Worm (Caenorhabditis elegans) whole organism, L4 larva: Measurements from ENCODE around the gene B0554.2.

ENCODE experiments used
- D1046.2 ChIP-seq: fragments of 200-800 bp; sonication (Bioruptor generic); IDR thresholded peaks from 2 replicates; pipeline ENCODE4 v1.3.6; 2022; ENCODE audit warnings: missing genetic modification characterization, missing compliant biosample characterization
- F37D6.2 ChIP-seq: sonication (generic microtip); optimal IDR thresholded peaks from 2 replicates; lab custom pipeline; 2016; ENCODE audit warnings: mild to moderate bottlenecking, missing genetic modification characterization, missing compliant biosample characterization
- R02D3.7 ChIP-seq: fragments of 150-350 bp; sonication (generic microtip); optimal IDR thresholded peaks from 3 replicates; lab custom pipeline; 2014; ENCODE audit warnings: missing biosample characterization, missing genetic modification characterization
- T26A8.4 ChIP-seq: fragments of 200-800 bp; sonication (Bioruptor generic); IDR thresholded peaks from 2 replicates; pipeline ENCODE4 v1.3.6; 2022; ENCODE audit warnings: missing genetic modification characterization, missing compliant biosample characterization
- Y48G9A.11 ChIP-seq: fragments of 200-800 bp; sonication (Bioruptor generic); IDR thresholded peaks from 2 replicates; pipeline ENCODE4 v1.3.6; 2022; ENCODE audit warnings: missing genetic modification reagents, missing genetic modification characterization, missing compliant biosample characterization
- ZK337.2 ChIP-seq: fragments of 200-800 bp; sonication (Bioruptor generic); IDR thresholded peaks from 2 replicates; pipeline ENCODE4 v1.3.6; 2022; ENCODE audit warnings: missing genetic modification reagents, missing genetic modification characterization, missing compliant biosample characterization
- aha-1 ChIP-seq: fragments of 150-350 bp; peaks from one replicate; lab custom pipeline; 2014; ENCODE audit warnings: missing biosample characterization, missing genetic modification characterization
- ama-1 ChIP-seq: fragments of 150-350 bp; optimal IDR thresholded peaks from 2 replicates; lab custom pipeline; 2014; ENCODE audit warnings: inconsistent platforms, mixed read lengths
- attf-4 ChIP-seq: sonication (generic microtip); optimal IDR thresholded peaks from 3 replicates; lab custom pipeline; 2017; ENCODE audit warnings: missing biosample characterization, missing genetic modification characterization
- ctbp-1 ChIP-seq: fragments of 200-800 bp; sonication (Bioruptor generic); IDR thresholded peaks from 2 replicates; pipeline ENCODE4 v1.3.6; 2022; ENCODE audit warnings: missing genetic modification reagents, missing genetic modification characterization, missing compliant biosample characterization
- daf-12 ChIP-seq: fragments of 150-350 bp; optimal IDR thresholded peaks from 2 replicates; lab custom pipeline; 2014; ENCODE audit warnings: missing biosample characterization, missing genetic modification reagents, missing genetic modification characterization
- dmd-8 ChIP-seq: fragments of 200-800 bp; sonication (Bioruptor generic); IDR thresholded peaks from 2 replicates; pipeline ENCODE4 v1.3.6; 2022; ENCODE audit warnings: missing genetic modification characterization, missing compliant biosample characterization
- dmd-9 ChIP-seq: fragments of 200-800 bp; sonication (Bioruptor generic); IDR thresholded peaks from 2 replicates; pipeline ENCODE4 v1.3.6; 2022; ENCODE audit warnings: missing genetic modification reagents, missing genetic modification characterization, missing compliant biosample characterization
- duxl-1 ChIP-seq: sonication (generic microtip); optimal IDR thresholded peaks from 2 replicates; lab custom pipeline; 2016; ENCODE audit warnings: mild to moderate bottlenecking, missing genetic modification characterization, moderate library complexity, missing compliant biosample characterization; ENCODE audit not compliant: poor library complexity
- dve-1 ChIP-seq: sonication (generic microtip); optimal IDR thresholded peaks from 2 replicates; lab custom pipeline; 2017; ENCODE audit warnings: antibody characterized with exemption, mild to moderate bottlenecking, missing genetic modification characterization, missing compliant biosample characterization; ENCODE audit not compliant: insufficient read depth
- fkh-10 ChIP-seq: fragments of 150-350 bp; optimal IDR thresholded peaks from 2 replicates; lab custom pipeline; 2014; ENCODE audit warnings: missing biosample characterization, missing genetic modification reagents, missing genetic modification characterization
- fos-1 ChIP-seq: fragments of 150-350 bp; optimal IDR thresholded peaks from 2 replicates; lab custom pipeline; 2014; ENCODE audit warnings: missing biosample characterization, missing genetic modification characterization
- gei-8 ChIP-seq: fragments of 200-800 bp; sonication (Bioruptor generic); optimal IDR thresholded peaks from 2 replicates; lab custom pipeline; 2018; ENCODE audit warnings: mild to moderate bottlenecking, missing genetic modification characterization, missing compliant biosample characterization
- hif-1 ChIP-seq, 2 experiments: sonication (generic microtip); optimal IDR thresholded peaks; 2 replicates each; lab custom pipeline; 2016 to 2017; ENCODE audit warnings: missing compliant biosample characterization in 2 of 2, missing genetic modification characterization in 2 of 2, missing genetic modification reagents in 2 of 2, missing genotype in 2 of 2, mild to moderate bottlenecking in 1 of 2
- hlh-11 ChIP-seq: fragments of 200-800 bp; sonication (Bioruptor generic); optimal IDR thresholded peaks from 2 replicates; lab custom pipeline; 2018; ENCODE audit warnings: mild to moderate bottlenecking, missing genetic modification characterization, missing compliant biosample characterization
- jun-1 ChIP-seq: fragments of 150-350 bp; optimal IDR thresholded peaks from 2 replicates; lab custom pipeline; 2014; ENCODE audit warnings: missing biosample characterization, missing genetic modification reagents, missing genetic modification characterization
- lim-7 ChIP-seq: fragments of 200-800 bp; sonication (Bioruptor generic); IDR thresholded peaks from 2 replicates; pipeline ENCODE4 v1.3.6; 2022; ENCODE audit warnings: missing genetic modification characterization, missing compliant biosample characterization
- lin-13 ChIP-seq: fragments of 150-350 bp; optimal IDR thresholded peaks from 2 replicates; lab custom pipeline; 2014; ENCODE audit warnings: missing biosample characterization, missing genetic modification reagents, missing genetic modification characterization
- mep-1 ChIP-seq: fragments of 150-350 bp; sonication (generic microtip); optimal IDR thresholded peaks from 3 replicates; lab custom pipeline; 2014; ENCODE audit warnings: missing biosample characterization, missing genetic modification characterization
- mes-2 ChIP-seq: sonication (generic microtip); optimal IDR thresholded peaks from 2 replicates; lab custom pipeline; 2016; ENCODE audit warnings: missing genotype, mild to moderate bottlenecking, missing genetic modification characterization, missing compliant biosample characterization; ENCODE audit not compliant: poor library complexity, severe bottlenecking
- mxl-2 ChIP-seq: fragments of 200-800 bp; sonication (Bioruptor generic); conservative IDR thresholded peaks from 2 replicates; pipeline ENCODE4 v1.3.6; 2022; ENCODE audit warnings: missing genetic modification reagents, missing genetic modification characterization, missing compliant biosample characterization
- mxl-3 ChIP-seq: fragments of 200-800 bp; sonication (Bioruptor generic); optimal IDR thresholded peaks from 2 replicates; lab custom pipeline; 2018; ENCODE audit warnings: mild to moderate bottlenecking, missing genetic modification characterization, missing compliant biosample characterization
- nhr-10 ChIP-seq: fragments of 150-350 bp; optimal IDR thresholded peaks from 2 replicates; lab custom pipeline; 2014; ENCODE audit warnings: missing biosample characterization, missing genetic modification characterization
- nhr-102 ChIP-seq: sonication (generic microtip); optimal IDR thresholded peaks from 2 replicates; lab custom pipeline; 2016; ENCODE audit warnings: mild to moderate bottlenecking, missing genetic modification characterization, moderate library complexity, missing compliant biosample characterization
- nhr-11 ChIP-seq: fragments of 150-350 bp; optimal IDR thresholded peaks from 2 replicates; lab custom pipeline; 2014; ENCODE audit warnings: missing biosample characterization, missing genetic modification characterization
- nhr-41 ChIP-seq: fragments of 200-800 bp; sonication (Bioruptor generic); IDR thresholded peaks from 2 replicates; pipeline ENCODE4 v1.3.6; 2022; ENCODE audit warnings: missing genetic modification reagents, missing genetic modification characterization, missing compliant biosample characterization
- nhr-42 ChIP-seq: fragments of 200-800 bp; sonication (Bioruptor generic); IDR thresholded peaks from 2 replicates; pipeline ENCODE4 v1.3.6; 2022; ENCODE audit warnings: missing genetic modification characterization, missing compliant biosample characterization
- pha-4 ChIP-seq, 2 experiments: fragments of 150-350 bp in 1 of 2; fragments of 200-800 bp in 1 of 2; sonication (Bioruptor generic) in 1 of 2; IDR thresholded peaks in 1 of 2; optimal IDR thresholded peaks in 1 of 2; 2 replicates each; pipeline versions ENCODE4 v1.3.6 to Lab custom; 2014 to 2022; ENCODE audit warnings: missing genetic modification characterization in 2 of 2, missing genetic modification reagents in 2 of 2, missing biosample characterization in 1 of 2, missing compliant biosample characterization in 1 of 2
- php-3 ChIP-seq: fragments of 200-800 bp; sonication (Bioruptor generic); IDR thresholded peaks from 2 replicates; pipeline ENCODE4 v1.3.6; 2022; ENCODE audit warnings: missing genetic modification reagents, missing genetic modification characterization, missing compliant biosample characterization
- pqm-1 ChIP-seq: sonication (generic microtip); optimal IDR thresholded peaks from 2 replicates; lab custom pipeline; 2017; ENCODE audit warnings: missing biosample characterization, missing genetic modification characterization
- saeg-2 ChIP-seq: fragments of 200-800 bp; sonication (Bioruptor generic); IDR thresholded peaks from 2 replicates; pipeline ENCODE4 v1.3.6; 2022; ENCODE audit warnings: missing genetic modification reagents, missing genetic modification characterization, missing compliant biosample characterization
- skn-1 ChIP-seq: fragments of 150-350 bp; optimal IDR thresholded peaks from 2 replicates; lab custom pipeline; 2014; ENCODE audit warnings: missing biosample characterization, missing genetic modification characterization
- spr-1 ChIP-seq: sonication (generic microtip); optimal IDR thresholded peaks from 2 replicates; lab custom pipeline; 2016; ENCODE audit warnings: mild to moderate bottlenecking, missing genetic modification characterization, missing compliant biosample characterization
- unc-39 ChIP-seq: sonication (generic microtip); optimal IDR thresholded peaks from 2 replicates; lab custom pipeline; 2017; ENCODE audit warnings: missing biosample characterization, missing genetic modification characterization
- unc-62 ChIP-seq, 3 experiments: fragments of 150-350 bp in 1 of 3; sonication (generic microtip); optimal IDR thresholded peaks in 2 of 3; peaks in 1 of 3; 1 replicate in 1 of 3; 2 replicates in 2 of 3; lab custom pipeline; 2014 to 2017; ENCODE audit warnings: missing biosample characterization in 3 of 3, missing genetic modification characterization in 3 of 3, missing genetic modification reagents in 3 of 3, missing genotype in 1 of 3
- zag-1 ChIP-seq: fragments of 150-350 bp; optimal IDR thresholded peaks from 2 replicates; lab custom pipeline; 2014; ENCODE audit warnings: missing biosample characterization, missing genetic modification characterization
- zfp-3 ChIP-seq: fragments of 200-800 bp; sonication (Bioruptor generic); conservative IDR thresholded peaks from 2 replicates; pipeline ENCODE4 v1.3.6; 2022; ENCODE audit warnings: missing genetic modification reagents, missing genetic modification characterization, missing compliant biosample characterization

B0554.2 gene

ce11 chrV:438094-438493 lies 4.1 kb downstream of the B0554.2 start, which contains the start of gene B0554.1:
B0554.1 (plus strand) TSS chrV:438394.
- TF ChIP-seq php-3 (GFP tag; lab: Robert Waterston, UW) (no peak), nhr-42 (no peak), hlh-11 (tag; lab: Kevin White, UChicago) (no peak), D1046.2 (no peak), jun-1 (tag; lab: Kevin White, UChicago) (no peak), dmd-8 (GFP tag; lab: Robert Waterston, UW) (no peak), ctbp-1 (GFP tag; lab: Robert Waterston, UW) (no peak), ZK337.2 (GFP tag; lab: Robert Waterston, UW) (no peak)

DNA sequence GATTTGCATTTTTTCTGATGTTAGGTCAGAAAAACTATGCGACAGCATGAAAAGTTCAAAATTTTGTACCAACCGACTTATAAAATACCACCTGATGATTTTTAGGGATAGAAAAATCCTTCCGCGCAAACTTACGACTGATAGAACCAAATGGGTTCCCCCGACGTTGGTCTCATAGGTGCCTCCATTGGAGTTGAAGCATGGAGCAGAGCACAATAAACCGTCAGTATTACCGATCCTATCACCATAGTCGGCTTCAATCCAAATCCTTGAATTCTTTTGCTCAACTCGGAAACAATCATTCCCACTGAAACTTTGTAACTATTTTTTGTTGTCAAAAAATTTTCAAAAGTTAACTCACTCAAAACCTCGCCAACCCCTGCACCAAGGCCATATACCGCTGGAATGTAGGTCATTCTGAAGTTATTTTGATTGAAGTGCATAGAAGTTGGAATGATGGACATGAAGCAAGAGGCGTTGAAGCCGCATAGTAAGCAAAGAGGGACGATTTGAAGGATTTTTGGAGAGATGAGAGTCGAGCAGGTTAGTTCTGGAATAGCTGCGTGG lies 5.3 kb downstream of the B0554.2 start:
- TF ChIP-seq ama-1 (no peak), T26A8.4 (GFP tag; lab: Robert Waterston, UW) (no peak), aha-1 (tag; lab: Kevin White, UChicago) (peak; percentile 92), nhr-102 (tag; lab: Kevin White, UChicago) (no peak), duxl-1 (tag; lab: Kevin White, UChicago) (no peak), unc-62 (GFP tag; optimal IDR thresholded peaks at IDR 0.05 in 1 of 2; lab: Kevin White, UChicago) (peak in 1 of 2 experiments; percentile 90), unc-62 (tag; optimal IDR thresholded peaks at IDR 0.05; lab: Kevin White, UChicago) (no peak), fos-1 (tag; lab: Kevin White, UChicago) (no peak), skn-1 (tag; lab: Kevin White, UChicago) (no peak), R02D3.7 (no peak), dmd-9 (GFP tag; lab: Robert Waterston, UW) (no peak), saeg-2 (no peak), F37D6.2 (no peak)

ce11 chrV:440923-441322 lies 6.9 kb downstream of the B0554.2 start, which contains the start of gene B0554.7:
B0554.7 (minus strand) TSS chrV:441023.
- TF ChIP-seq dmd-8 (GFP tag; lab: Robert Waterston, UW) (no peak), ctbp-1 (GFP tag; lab: Robert Waterston, UW) (no peak), aha-1 (tag; lab: Kevin White, UChicago) (peak; percentile 13), pha-4 (GFP tag; IDR thresholded peaks at IDR 0.05; lab: Robert Waterston, UW) (no peak), pha-4 (tag; optimal IDR thresholded peaks at IDR 0.05; lab: Kevin White, UChicago) (no peak), nhr-10 (tag; lab: Kevin White, UChicago) (no peak)

- TF ChIP-seq nhr-11 (tag; lab: Kevin White, UChicago) (no peak), hif-1 (tag; optimal IDR thresholded peaks at IDR 0.05; lab: Kevin White, UChicago) (no peak), pqm-1 (tag; lab: Kevin White, UChicago) (no peak), mes-2 (no peak), fos-1 (tag; lab: Kevin White, UChicago) (no peak), unc-62 (GFP tag; optimal IDR thresholded peaks at IDR 0.05 in 1 of 2; lab: Kevin White, UChicago) (no peak), unc-62 (tag; optimal IDR thresholded peaks at IDR 0.05; lab: Kevin White, UChicago) (no peak), nhr-41 (GFP tag; lab: Robert Waterston, UW) (no peak), lim-7 (no peak), fkh-10 (GFP tag; lab: Kevin White, UChicago) (no peak), daf-12 (tag; lab: Kevin White, UChicago) (no peak), zfp-3 (GFP tag; lab: Robert Waterston, UW) (no peak)
Measured at ce11 chrV:443193-443592, 9.2 kb downstream of the B0554.2 start, which contains the start of gene srh-33. srh-33 (minus strand) TSS chrV:443293.

- TF ChIP-seq mxl-2 (GFP tag; lab: Robert Waterston, UW), result no peak
- TF ChIP-seq gei-8 (GFP tag; lab: Kevin White, UChicago), result no peak
- TF ChIP-seq mxl-3 (GFP tag; lab: Kevin White, UChicago), result no peak
- no peak for TF ChIP-seq lin-13 (GFP tag; lab: Kevin White, UChicago)
- TF ChIP-seq duxl-1 (tag; lab: Kevin White, UChicago), result no peak
- TF ChIP-seq zag-1, result no peak
- no peak for TF ChIP-seq ZK337.2 (GFP tag; lab: Robert Waterston, UW)
- TF ChIP-seq Y48G9A.11 (GFP tag; lab: Robert Waterston, UW), result no peak
- TF ChIP-seq dve-1 (tag; lab: Kevin White, UChicago), result no peak
- no peak for TF ChIP-seq spr-1 (tag; lab: Kevin White, UChicago)
- TF ChIP-seq unc-39 (tag; lab: Kevin White, UChicago), result no peak
- TF ChIP-seq mep-1 (tag; lab: Kevin White, UChicago), result no peak
- no peak for TF ChIP-seq attf-4 (tag; lab: Kevin White, UChicago)
- TF ChIP-seq saeg-2, result no peak
- no peak for TF ChIP-seq pqm-1 (tag; lab: Kevin White, UChicago)
Measured at ce11 chrV:446574-446973, 12.6 kb downstream of the B0554.2 start, which contains the start of gene srh-34. srh-34 (minus strand) TSS chrV:446674.
